Fruit fly (Drosophila melanogaster) Kc167 (cell line): ENCODE measurements around the gene cv-c.

Experiments used
- Myc ChIP-seq: fragments of >200 bp; optimal IDR thresholded peaks from 2 replicates; lab custom pipeline; 2017; ENCODE audit warnings: missing external identifiers
- h ChIP-seq: fragments of >200 bp; optimal IDR thresholded peaks from 3 replicates; lab custom pipeline; 2018; ENCODE audit warnings: missing external identifiers
- ttk ChIP-seq: sonication (Bioruptor generic); optimal IDR thresholded peaks from 2 replicates; lab custom pipeline; 2017; ENCODE audit warnings: missing external identifiers

DNA sequence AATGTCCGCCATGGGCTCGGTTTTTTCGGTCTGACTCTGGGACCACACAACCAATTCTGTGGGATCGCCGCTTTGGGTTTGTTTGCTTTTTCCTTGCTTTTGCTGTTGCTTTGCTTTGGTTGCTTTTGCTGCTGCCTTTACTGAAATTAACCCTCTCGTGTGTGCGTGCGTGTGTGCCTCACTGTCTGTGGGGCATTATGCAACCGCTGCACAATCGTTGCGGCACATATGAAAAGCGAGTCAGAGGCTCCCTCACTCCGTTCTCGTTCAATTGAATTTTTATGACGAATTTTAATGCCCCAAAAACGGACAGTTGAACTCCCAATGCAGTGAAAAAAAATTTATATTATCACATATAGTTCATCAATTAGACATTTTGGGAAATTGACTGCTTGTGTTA, 23.1 kb downstream of the cv-c start:
- TF ChIP-seq Myc (no peak), ttk (lab: Kevin White, UChicago) (no peak), h (no peak)
